Worm (Caenorhabditis elegans): ENCODE results near the gene cyl-1.

- TF ChIP-seq zim-3 (tag; optimal IDR thresholded peaks at IDR 0.05) (no peak), Y56A3A.18 (GFP tag; IDR thresholded peaks at IDR 0.05) (no peak), ceh-100 (GFP tag; IDR thresholded peaks at IDR 0.05) (no peak), hrde-1 (tag; optimal IDR thresholded peaks at IDR 0.05; ENCODE audit: borderline replicate concordance) (no peak), B0035.1 (tag; optimal IDR thresholded peaks at IDR 0.05) (no peak), tbp1 (GFP tag; optimal IDR thresholded peaks at IDR 0.05) (no peak), unc-130 (GFP tag; optimal IDR thresholded peaks at IDR 0.05) (no peak), ztf-26 (tag; optimal IDR thresholded peaks at IDR 0.05) (no peak), ama-1 (optimal IDR thresholded peaks at IDR 0.05) (no peak), ama-1 (GFP tag; optimal IDR thresholded peaks at IDR 0.05) (no peak)
These were observed 18.3 kb downstream of the cyl-1 start, which contains the start of gene cpr-1 for ce11 chrV:11975233-11975632.

All from whole organism, young adult.